Fruit fly (Drosophila melanogaster) whole organism, adult: ENCODE results near the gene Septin2.

Experiments
- CG11617 ChIP-seq: fragments of 200-800 bp; sonication (Bioruptor generic); optimal IDR thresholded peaks from 2 replicates; lab custom pipeline; 2017; ENCODE audit warnings: mild to moderate bottlenecking, missing biosample characterization, missing genetic modification reagents, missing genetic modification characterization
- CG12768 ChIP-seq: fragments of 200-800 bp; sonication (Bioruptor generic); optimal IDR thresholded peaks from 2 replicates; lab custom pipeline; 2017; ENCODE audit warnings: missing biosample characterization, missing genetic modification characterization, mild to moderate bottlenecking, moderate library complexity, missing genetic modification reagents
- CG14711 ChIP-seq: fragments of 200-800 bp; sonication (Bioruptor generic); optimal IDR thresholded peaks from 2 replicates; lab custom pipeline; 2018; ENCODE audit warnings: missing biosample characterization, mild to moderate bottlenecking, missing genetic modification characterization, moderate library complexity
- CG33017 ChIP-seq: fragments of 200-800 bp; sonication (Bioruptor generic); optimal IDR thresholded peaks from 2 replicates; lab custom pipeline; 2018; ENCODE audit warnings: missing biosample characterization, mild to moderate bottlenecking, missing genetic modification characterization, moderate library complexity
- CG5204 ChIP-seq: fragments of 200-800 bp; sonication (Bioruptor generic); optimal IDR thresholded peaks from 2 replicates; lab custom pipeline; 2016; ENCODE audit warnings: missing biosample characterization, missing genetic modification characterization
- CG7045 ChIP-seq: fragments of 200-800 bp; sonication (Bioruptor generic); optimal IDR thresholded peaks from 2 replicates; lab custom pipeline; 2017; ENCODE audit warnings: missing biosample characterization, mild to moderate bottlenecking, missing genetic modification characterization
- Clk ChIP-seq: fragments of 200-800 bp; sonication (Bioruptor generic); optimal IDR thresholded peaks from 2 replicates; lab custom pipeline; 2017; ENCODE audit warnings: missing biosample characterization, missing genetic modification characterization
- Mnt ChIP-seq: fragments of 200-800 bp; sonication (Bioruptor generic); optimal IDR thresholded peaks from 2 replicates; lab custom pipeline; 2016; ENCODE audit warnings: missing biosample characterization, mild to moderate bottlenecking, missing genetic modification characterization
- bab1 ChIP-seq: fragments of 200-800 bp; sonication (Bioruptor generic); optimal IDR thresholded peaks from 3 replicates; lab custom pipeline; 2019; ENCODE audit warnings: missing biosample characterization, mild to moderate bottlenecking, missing genetic modification characterization, moderate library complexity
- cnc ChIP-seq, 2 experiments: fragments of >200 bp; optimal IDR thresholded peaks; 2 replicates each; lab custom pipeline; 2017
- kay ChIP-seq: fragments of 200-800 bp; sonication (Bioruptor generic); peaks from one replicate; lab custom pipeline; 2016; ENCODE audit warnings: missing biosample characterization, missing genetic modification characterization, borderline replicate concordance
- ovo ChIP-seq: fragments of 200-800 bp; sonication (Bioruptor generic); optimal IDR thresholded peaks from 2 replicates; lab custom pipeline; 2016; ENCODE audit warnings: missing biosample characterization, missing genetic modification characterization

DNA sequence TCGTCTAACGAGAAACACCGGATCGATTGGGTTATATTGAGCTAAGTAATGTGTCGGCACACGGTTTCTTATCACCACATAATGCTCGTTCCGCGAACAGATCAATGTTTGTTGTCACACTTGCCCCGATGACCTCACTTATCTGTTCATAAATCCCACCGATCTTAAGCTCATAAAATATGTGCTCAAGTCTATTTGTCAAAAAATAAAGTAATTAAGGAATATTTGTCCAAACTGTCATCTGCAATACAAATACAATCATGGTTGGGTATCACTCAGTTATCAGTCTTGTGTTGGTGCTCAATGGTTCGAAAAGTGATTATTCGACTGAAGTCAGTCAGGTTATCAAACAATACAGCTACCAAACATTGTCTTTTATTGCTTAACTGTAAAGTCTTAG is 39.9 kb downstream of the Septin2 start:
- no peak for TF ChIP-seq CG12768 (GFP tag; lab: Kevin White, UChicago)
- TF ChIP-seq kay (GFP tag; lab: Kevin White, UChicago): no peak
- TF ChIP-seq CG7045 (GFP tag; lab: Kevin White, UChicago): no peak
- no peak for TF ChIP-seq Mnt (GFP tag; lab: Kevin White, UChicago)
- TF ChIP-seq Clk (GFP tag; lab: Kevin White, UChicago): no peak
- TF ChIP-seq bab1 (GFP tag; lab: Kevin White, UChicago): no peak
- no peak for TF ChIP-seq CG33017
- TF ChIP-seq CG14711: no peak
- TF ChIP-seq CG5204 (GFP tag; lab: Kevin White, UChicago): no peak
- no peak for TF ChIP-seq cnc (optimal IDR thresholded peaks at IDR 0.05; lab: Kevin White, UChicago)
- no peak for TF ChIP-seq ovo
- no peak for TF ChIP-seq CG11617 (GFP tag; lab: Kevin White, UChicago)
